Fruit fly (Drosophila melanogaster) whole organism, embryonic: ENCODE measurements around the gene Nazo.
A peak's percentile ranks its signal among the peaks of the same experiment; 100 is the strongest.

Source experiments
- Adf1 ChIP-seq: fragments of 200-800 bp; sonication (Bioruptor generic); IDR thresholded peaks from 2 replicates; pipeline ENCODE4 v1.3.6; 2022; ENCODE audit warnings: missing biosample characterization, missing genetic modification characterization
- Bdp1 ChIP-seq: fragments of 200-800 bp; sonication (Bioruptor generic); optimal IDR thresholded peaks from 3 replicates; lab custom pipeline; 2016; ENCODE audit warnings: missing biosample characterization, missing genetic modification characterization
- CG11085 ChIP-seq: fragments of 200-800 bp; sonication (Bioruptor generic); IDR thresholded peaks from 2 replicates; pipeline ENCODE4 v1.3.6; 2022; ENCODE audit warnings: missing biosample characterization, missing genetic modification characterization
- CG12299 ChIP-seq: fragments of 200-800 bp; sonication (Bioruptor generic); optimal IDR thresholded peaks from 2 replicates; lab custom pipeline; 2018; ENCODE audit warnings: missing biosample characterization, mild to moderate bottlenecking, missing genetic modification characterization
- CG13624 ChIP-seq: fragments of 200-800 bp; sonication (Bioruptor generic); optimal IDR thresholded peaks from 2 replicates; lab custom pipeline; 2016; ENCODE audit warnings: missing biosample characterization, missing genetic modification characterization
- CG14441 ChIP-seq: fragments of 200-800 bp; sonication (Bioruptor generic); IDR thresholded peaks from 2 replicates; pipeline ENCODE4 v1.3.6; 2022; ENCODE audit warnings: missing biosample characterization, missing genetic modification characterization
- CG14860 ChIP-seq: fragments of 200-800 bp; sonication (Bioruptor generic); IDR thresholded peaks from 3 replicates; pipeline ENCODE4 v1.3.6; 2022; ENCODE audit warnings: missing biosample characterization, missing genetic modification characterization; ENCODE audit not compliant: partially characterized antibody
- CG17568 ChIP-seq: fragments of 200-800 bp; sonication (Bioruptor generic); optimal IDR thresholded peaks from 2 replicates; lab custom pipeline; 2018; ENCODE audit warnings: missing biosample characterization, mild to moderate bottlenecking, missing genetic modification characterization, moderate library complexity
- CG17612 ChIP-seq: fragments of 200-800 bp; sonication (Bioruptor generic); IDR thresholded peaks from 2 replicates; pipeline ENCODE4 v1.3.6; 2022; ENCODE audit warnings: missing biosample characterization, missing genetic modification characterization
- CG17802 ChIP-seq: fragments of 200-800 bp; sonication (Bioruptor generic); optimal IDR thresholded peaks from 2 replicates; lab custom pipeline; 2018; ENCODE audit warnings: missing biosample characterization, mild to moderate bottlenecking, missing genetic modification characterization, moderate library complexity
- CG18476 ChIP-seq: fragments of 200-800 bp; sonication (Bioruptor generic); optimal IDR thresholded peaks from 2 replicates; lab custom pipeline; 2016; ENCODE audit warnings: missing biosample characterization, mild to moderate bottlenecking, missing genetic modification characterization
- CG2678 ChIP-seq: fragments of 200-800 bp; sonication (Bioruptor generic); optimal IDR thresholded peaks from 3 replicates; lab custom pipeline; 2019; ENCODE audit warnings: missing biosample characterization, mild to moderate bottlenecking, missing genetic modification characterization, moderate library complexity
- CG2875 ChIP-seq: fragments of 200-800 bp; sonication (Bioruptor generic); optimal IDR thresholded peaks from 2 replicates; lab custom pipeline; 2017; ENCODE audit warnings: missing biosample characterization, mild to moderate bottlenecking, missing genetic modification characterization, missing genetic modification reagents
- CG2889 ChIP-seq: fragments of 200-800 bp; sonication (Bioruptor generic); IDR thresholded peaks from 3 replicates; pipeline ENCODE4 v1.3.6; 2022; ENCODE audit warnings: missing biosample characterization, missing genetic modification characterization
- CG31365 ChIP-seq: fragments of 200-800 bp; sonication (Bioruptor generic); optimal IDR thresholded peaks from 2 replicates; lab custom pipeline; 2018; ENCODE audit warnings: missing biosample characterization, mild to moderate bottlenecking, missing genetic modification characterization
- CG4707 ChIP-seq: fragments of 200-800 bp; sonication (Bioruptor generic); optimal IDR thresholded peaks from 2 replicates; lab custom pipeline; 2018; ENCODE audit warnings: missing biosample characterization, mild to moderate bottlenecking, missing genetic modification characterization, moderate library complexity
- CG4854 ChIP-seq: fragments of 200-800 bp; sonication (Bioruptor generic); optimal IDR thresholded peaks from 2 replicates; lab custom pipeline; 2016; ENCODE audit warnings: missing biosample characterization, missing genetic modification characterization, inconsistent platforms
- CG5953 ChIP-seq: fragments of 200-800 bp; sonication (Bioruptor generic); IDR thresholded peaks from 2 replicates; pipeline ENCODE4 v1.3.6; 2022; ENCODE audit warnings: missing biosample characterization, missing genetic modification characterization
- CG7556 ChIP-seq: fragments of 200-800 bp; sonication (Bioruptor generic); optimal IDR thresholded peaks from 2 replicates; lab custom pipeline; 2017; ENCODE audit warnings: missing biosample characterization, mild to moderate bottlenecking, missing genetic modification characterization
- CG8765 ChIP-seq: fragments of 200-800 bp; sonication (Bioruptor generic); IDR thresholded peaks from 2 replicates; pipeline ENCODE4 v1.3.6; 2022; ENCODE audit warnings: missing biosample characterization, missing genetic modification characterization
- CG9437 ChIP-seq: fragments of 200-800 bp; sonication (Bioruptor generic); optimal IDR thresholded peaks from 2 replicates; lab custom pipeline; 2018; ENCODE audit warnings: missing biosample characterization, mild to moderate bottlenecking, missing genetic modification characterization
- CHES-1-like ChIP-seq: fragments of 200-800 bp; sonication (Bioruptor generic); optimal IDR thresholded peaks from 2 replicates; lab custom pipeline; 2016; ENCODE audit warnings: missing biosample characterization, missing genetic modification characterization
- Dad ChIP-seq: fragments of 200-800 bp; sonication (Bioruptor generic); optimal IDR thresholded peaks from 3 replicates; lab custom pipeline; 2016; ENCODE audit warnings: missing biosample characterization, missing genetic modification characterization
- Dbx ChIP-seq: fragments of 200-800 bp; sonication (Bioruptor generic); IDR thresholded peaks from 3 replicates; pipeline ENCODE4 v1.3.6; 2022; ENCODE audit warnings: missing biosample characterization, missing genetic modification characterization
- Ets65A ChIP-seq: fragments of 200-800 bp; sonication (Bioruptor generic); peaks from one replicate; lab custom pipeline; 2016; ENCODE audit warnings: missing biosample characterization, missing genetic modification characterization
- Ets97D ChIP-seq: fragments of 200-800 bp; sonication (Bioruptor generic); optimal IDR thresholded peaks from 3 replicates; lab custom pipeline; 2016; ENCODE audit warnings: missing biosample characterization, missing genetic modification characterization
- Fer1 ChIP-seq: fragments of 200-800 bp; sonication (Bioruptor generic); optimal IDR thresholded peaks from 2 replicates; lab custom pipeline; 2017; ENCODE audit warnings: missing biosample characterization, mild to moderate bottlenecking, missing genetic modification characterization
- Fer2 ChIP-seq: fragments of 200-800 bp; sonication (Bioruptor generic); optimal IDR thresholded peaks from 2 replicates; lab custom pipeline; 2018; ENCODE audit warnings: missing biosample characterization, mild to moderate bottlenecking, missing genetic modification characterization, moderate library complexity
- Gug ChIP-seq: fragments of 200-800 bp; sonication (Bioruptor generic); IDR thresholded peaks from 4 replicates; pipeline ENCODE4 v1.3.6; 2022; ENCODE audit warnings: missing biosample characterization, missing genetic modification characterization
- H15 ChIP-seq: fragments of 200-800 bp; sonication (Bioruptor generic); IDR thresholded peaks from 3 replicates; pipeline ENCODE4 v1.3.6; 2022; ENCODE audit warnings: missing biosample characterization, missing genetic modification characterization
- NfI ChIP-seq: fragments of 200-800 bp; sonication (Bioruptor generic); optimal IDR thresholded peaks from 3 replicates; lab custom pipeline; 2018; ENCODE audit warnings: missing biosample characterization, mild to moderate bottlenecking, missing genetic modification characterization, moderate library complexity
- Ptx1 ChIP-seq: fragments of 200-800 bp; sonication (Bioruptor generic); IDR thresholded peaks from 2 replicates; pipeline ENCODE4 v1.3.6; 2022; ENCODE audit warnings: missing biosample characterization, missing genetic modification characterization
- Stat92E ChIP-seq, 3 experiments: fragments of >200 bp in 2 of 3; fragments of 200-800 bp in 1 of 3; sonication (Bioruptor generic) in 1 of 3; optimal IDR thresholded peaks; 2 replicates each; lab custom pipeline; 2017 to 2019; ENCODE audit warnings: missing biosample characterization in 3 of 3, missing genetic modification characterization in 3 of 3, mild to moderate bottlenecking in 1 of 3, moderate library complexity in 1 of 3
- crc ChIP-seq: fragments of 200-800 bp; sonication (Bioruptor generic); optimal IDR thresholded peaks from 2 replicates; lab custom pipeline; 2016; ENCODE audit warnings: missing biosample characterization, missing genetic modification characterization
- croc ChIP-seq: fragments of 200-800 bp; sonication (Bioruptor generic); conservative IDR thresholded peaks from 3 replicates; pipeline ENCODE4 v1.3.6; 2022; ENCODE audit warnings: missing biosample characterization, missing genetic modification characterization
- crol ChIP-seq: fragments of 200-800 bp; sonication (Bioruptor generic); IDR thresholded peaks from 2 replicates; pipeline ENCODE4 v1.3.6; 2022; ENCODE audit warnings: missing biosample characterization, missing genetic modification characterization
- ems ChIP-seq: fragments of 200-800 bp; sonication (Bioruptor generic); optimal IDR thresholded peaks from 3 replicates; lab custom pipeline; 2016; ENCODE audit warnings: missing biosample characterization, missing genetic modification characterization
- eyg ChIP-seq: fragments of 200-800 bp; sonication (Bioruptor generic); optimal IDR thresholded peaks from 3 replicates; lab custom pipeline; 2016; ENCODE audit warnings: missing biosample characterization, missing genetic modification characterization
- fu2 ChIP-seq: fragments of 200-800 bp; sonication (Bioruptor generic); optimal IDR thresholded peaks from 2 replicates; lab custom pipeline; 2016; ENCODE audit warnings: missing biosample characterization, missing genetic modification characterization
- hkb ChIP-seq, 2 experiments: fragments of 200-800 bp in 1 of 2; fragments of >200 bp in 1 of 2; sonication (Bioruptor generic) in 1 of 2; IDR thresholded peaks in 1 of 2; optimal IDR thresholded peaks in 1 of 2; 2 replicates each; pipeline versions ENCODE4 v1.3.6 to Lab custom; 2017 to 2022; ENCODE audit warnings: missing biosample characterization in 1 of 2, missing genetic modification characterization in 1 of 2
- lilli ChIP-seq: fragments of 200-800 bp; sonication (Bioruptor generic); optimal IDR thresholded peaks from 3 replicates; lab custom pipeline; 2016; ENCODE audit warnings: missing biosample characterization, missing genetic modification characterization
- onecut ChIP-seq: fragments of 200-800 bp; sonication (Bioruptor generic); IDR thresholded peaks from 2 replicates; pipeline ENCODE4 v1.3.6; 2022; ENCODE audit warnings: missing biosample characterization, missing genetic modification characterization
- prd ChIP-seq, 3 experiments: fragments of >200 bp in 2 of 3; fragments of 200-800 bp in 1 of 3; sonication (Bioruptor generic) in 1 of 3; optimal IDR thresholded peaks in 2 of 3; IDR thresholded peaks in 1 of 3; 2 replicates in 2 of 3; 3 replicates in 1 of 3; pipeline versions ENCODE4 v1.3.6 to Lab custom; 2017 to 2022; ENCODE audit warnings: missing biosample characterization in 1 of 3, missing genetic modification characterization in 1 of 3
- scrt ChIP-seq: fragments of 200-800 bp; sonication (Bioruptor generic); optimal IDR thresholded peaks from 2 replicates; lab custom pipeline; 2018; ENCODE audit warnings: missing biosample characterization, mild to moderate bottlenecking, missing genetic modification characterization, moderate library complexity
- shn ChIP-seq: fragments of 200-800 bp; sonication (Bioruptor generic); optimal IDR thresholded peaks from 3 replicates; lab custom pipeline; 2016; ENCODE audit warnings: missing biosample characterization, missing genetic modification characterization
- sna ChIP-seq: fragments of 200-800 bp; sonication (Bioruptor generic); IDR thresholded peaks from 2 replicates; pipeline ENCODE4 v1.3.6; 2022; ENCODE audit warnings: missing biosample characterization, missing genetic modification characterization; ENCODE audit not compliant: partially characterized antibody
- sr ChIP-seq: fragments of 200-800 bp; sonication (Bioruptor generic); IDR thresholded peaks from 3 replicates; pipeline ENCODE4 v1.3.6; 2022; ENCODE audit warnings: missing biosample characterization, missing genetic modification characterization
- stwl ChIP-seq: fragments of 200-800 bp; sonication (Bioruptor generic); optimal IDR thresholded peaks from 3 replicates; lab custom pipeline; 2018; ENCODE audit warnings: missing biosample characterization, mild to moderate bottlenecking, missing genetic modification characterization, moderate library complexity
- tll ChIP-seq, 2 experiments: fragments of 200-800 bp in 1 of 2; fragments of >200 bp in 1 of 2; sonication (Bioruptor generic) in 1 of 2; optimal IDR thresholded peaks; 2 replicates each; lab custom pipeline; 2017 to 2019; ENCODE audit warnings: missing biosample characterization in 2 of 2, missing genetic modification characterization in 2 of 2, mild to moderate bottlenecking in 1 of 2, moderate library complexity in 1 of 2
- zf30C ChIP-seq: fragments of 200-800 bp; sonication (Bioruptor generic); optimal IDR thresholded peaks from 3 replicates; lab custom pipeline; 2018; ENCODE audit warnings: missing biosample characterization, mild to moderate bottlenecking, missing genetic modification characterization

The Nazo gene

dm6 chr3R:8243720-8244119, 44.0 kb upstream of the Nazo start, which contains the start of the genes CG9636, CG18749 and CG33722 (continued):
- peak; percentile 61 for TF ChIP-seq NfI (GFP tag; lab: Kevin White, UChicago)
- TF ChIP-seq CG12299 (tag; lab: Kevin White, UChicago): peak; percentile 60
- no peak for TF ChIP-seq CG11085 (GFP tag; lab: Robert Waterston, UW)
- TF ChIP-seq Bdp1 (GFP tag; lab: Kevin White, UChicago): peak; percentile 20
- peak; percentile 43 for TF ChIP-seq CG4854 (GFP tag; lab: Kevin White, UChicago)
- no peak for TF ChIP-seq shn (GFP tag; lab: Kevin White, UChicago)
- no peak for TF ChIP-seq CG4707 (GFP tag; lab: Kevin White, UChicago)
- TF ChIP-seq Ptx1 (GFP tag; lab: Robert Waterston, UW): peak; percentile 70
- TF ChIP-seq crc: no peak
- TF ChIP-seq CG31365: peak; percentile 50
- TF ChIP-seq CG7556 (GFP tag; lab: Kevin White, UChicago): peak; percentile 68
- TF ChIP-seq stwl: peak; percentile 94
- peak; percentile 96 for TF ChIP-seq onecut
- TF ChIP-seq Adf1 (GFP tag; lab: Robert Waterston, UW): peak; percentile 30
- peak; percentile 97 for TF ChIP-seq CG14860 (GFP tag; lab: Robert Waterston, UW)
- TF ChIP-seq Stat92E (GFP tag; optimal IDR thresholded peaks at IDR 0.05; lab: Kevin White, UChicago): peak in 1 of 3 experiments; percentile 74
- 0 out of 4 replicates have a peak, but pooled peaks have one; percentile 31 for TF ChIP-seq Gug
- TF ChIP-seq croc (GFP tag; lab: Robert Waterston, UW): peak; percentile 43
- peak; percentile 75; the same call in 2 of the 3 replicates for TF ChIP-seq Dbx
- TF ChIP-seq CG17612 (GFP tag; lab: Robert Waterston, UW): no peak
- peak; percentile 53 for TF ChIP-seq Dad (GFP tag; lab: Kevin White, UChicago)
- TF ChIP-seq H15: peak; percentile 73; the same call in 2 of the 3 replicates
- no peak for TF ChIP-seq crol (GFP tag; lab: Robert Waterston, UW)
- TF ChIP-seq ems: peak; percentile 63
- TF ChIP-seq CG2875: peak; percentile 1
- no peak for TF ChIP-seq sr (GFP tag; lab: Robert Waterston, UW)
- peak; percentile 99 for TF ChIP-seq sna (GFP tag; lab: Robert Waterston, UW)
- TF ChIP-seq Ets65A: peak; percentile 46
- peak; percentile 68 for TF ChIP-seq CG14441 (GFP tag; lab: Robert Waterston, UW)
- TF ChIP-seq CG17568 (GFP tag; lab: Kevin White, UChicago): peak; percentile 59
- peak; percentile 76 for TF ChIP-seq CG9437 (GFP tag; lab: Kevin White, UChicago)
- no peak for TF ChIP-seq prd (optimal IDR thresholded peaks at IDR 0.05; lab: Kevin White, UChicago)
- peak; percentile 74 for TF ChIP-seq prd (GFP tag; IDR thresholded peaks at IDR 0.05; lab: Robert Waterston, UW)
- TF ChIP-seq zf30C (GFP tag; lab: Kevin White, UChicago): no peak
- peak; percentile 74 for TF ChIP-seq Fer1 (GFP tag; lab: Kevin White, UChicago)
- peak; percentile 48 for TF ChIP-seq CHES-1-like (GFP tag; lab: Kevin White, UChicago)
- TF ChIP-seq CG13624 (GFP tag; lab: Kevin White, UChicago): peak; percentile 31
- TF ChIP-seq CG2678 (tag; lab: Kevin White, UChicago): no peak
- peak; percentile 53 for TF ChIP-seq Ets97D (GFP tag; lab: Kevin White, UChicago)
- no peak for TF ChIP-seq hkb (optimal IDR thresholded peaks at IDR 0.05; lab: Kevin White, UChicago)
- peak; percentile 77 for TF ChIP-seq hkb (GFP tag; IDR thresholded peaks at IDR 0.05; lab: Robert Waterston, UW)
- peak in 1 of 2 experiments; percentile 80 for TF ChIP-seq tll (GFP tag; optimal IDR thresholded peaks at IDR 0.05; lab: Kevin White, UChicago)
- 0 out of 2 replicates have a peak, but pooled peaks have one; percentile 11 for TF ChIP-seq CG5953 (GFP tag; lab: Robert Waterston, UW)
- peak; percentile 55 for TF ChIP-seq CG18476
- TF ChIP-seq scrt (GFP tag; lab: Kevin White, UChicago): peak; percentile 41
- TF ChIP-seq lilli (GFP tag; lab: Kevin White, UChicago): peak; percentile 87
- TF ChIP-seq fu2 (GFP tag; lab: Kevin White, UChicago): no peak
- no peak for TF ChIP-seq eyg (GFP tag; lab: Kevin White, UChicago)
- no peak for TF ChIP-seq CG8765 (GFP tag; lab: Robert Waterston, UW)
- peak; percentile 35 for TF ChIP-seq Fer2 (tag; lab: Kevin White, UChicago)
- TF ChIP-seq CG17802 (tag; lab: Kevin White, UChicago): peak; percentile 38
- no peak for TF ChIP-seq CG2889 (GFP tag; lab: Robert Waterston, UW)
